Worm (Caenorhabditis elegans) whole organism, L2 larva: ENCODE data around the gene egg-3.

Source experiments
- ZK546.5 ChIP-seq: sonication (generic microtip); optimal IDR thresholded peaks from 2 replicates; lab custom pipeline; 2017; ENCODE audit warnings: missing biosample characterization, missing genetic modification characterization
- ama-1 ChIP-seq: fragments of 150-350 bp; optimal IDR thresholded peaks from 2 replicates; lab custom pipeline; 2018; ENCODE audit warnings: inconsistent platforms
- egl-27 ChIP-seq: sonication (generic microtip); optimal IDR thresholded peaks from 3 replicates; lab custom pipeline; 2017; ENCODE audit warnings: missing biosample characterization, missing genetic modification reagents, missing genetic modification characterization
- elt-3 ChIP-seq: sonication (generic microtip); optimal IDR thresholded peaks from 2 replicates; lab custom pipeline; 2017; ENCODE audit warnings: missing biosample characterization, missing genetic modification characterization
- lin-13 ChIP-seq: fragments of 150-350 bp; optimal IDR thresholded peaks from 2 replicates; lab custom pipeline; 2014; ENCODE audit warnings: missing biosample characterization, missing genetic modification reagents, missing genetic modification characterization
- mab-5 ChIP-seq: fragments of 150-350 bp; optimal IDR thresholded peaks from 2 replicates; lab custom pipeline; 2014; ENCODE audit warnings: missing biosample characterization, missing genetic modification characterization
- nhr-129 ChIP-seq: fragments of 150-350 bp; optimal IDR thresholded peaks from 2 replicates; lab custom pipeline; 2014; ENCODE audit warnings: missing biosample characterization, missing genetic modification characterization
- unc-39 ChIP-seq: fragments of 150-350 bp; optimal IDR thresholded peaks from 2 replicates; lab custom pipeline; 2014; ENCODE audit warnings: missing biosample characterization, missing genetic modification characterization
- unc-62 ChIP-seq: fragments of 150-350 bp; optimal IDR thresholded peaks from 2 replicates; lab custom pipeline; 2014; ENCODE audit warnings: missing biosample characterization, missing genetic modification reagents, missing genetic modification characterization

DNA sequence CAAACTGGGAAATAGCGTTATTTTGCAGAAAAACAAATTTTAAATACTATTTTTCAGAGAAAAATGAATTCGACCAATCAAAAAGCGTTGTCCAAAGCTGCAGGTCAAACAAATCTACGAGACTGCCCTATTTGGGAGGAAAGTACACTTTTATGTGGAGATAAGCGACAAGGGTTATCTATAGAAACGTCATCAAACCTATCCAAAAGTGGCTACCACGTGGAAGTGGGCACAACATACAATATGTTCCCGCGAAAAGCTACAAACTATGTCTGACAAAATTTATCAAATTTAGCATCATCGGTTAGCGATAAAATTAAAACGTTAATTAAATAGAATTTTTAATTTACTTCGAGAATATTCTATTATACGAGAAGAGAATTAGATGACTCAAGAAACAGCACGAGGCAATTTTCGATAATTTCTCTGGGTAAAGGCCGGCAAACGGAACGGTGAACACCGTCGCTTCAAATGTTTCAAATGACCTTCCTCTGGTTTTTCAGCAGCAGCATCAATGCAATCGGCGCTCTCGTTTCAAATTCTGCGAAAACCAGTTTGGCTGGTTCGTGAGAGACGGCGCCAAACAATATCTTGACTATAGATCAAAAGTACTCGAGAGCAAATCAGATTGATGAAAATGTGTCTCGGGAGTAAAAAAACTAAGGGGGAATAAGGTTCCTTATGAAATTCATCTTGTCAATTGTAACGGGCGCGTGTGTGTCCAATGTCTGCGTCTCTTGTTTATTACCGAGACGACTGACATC is 22.3 kb downstream of the egg-3 start:
- TF ChIP-seq ZK546.5 (tag; lab: Kevin White, UChicago) (no peak), elt-3 (tag; lab: Kevin White, UChicago) (no peak), nhr-129 (no peak), unc-62 (GFP tag; lab: Kevin White, UChicago) (no peak), lin-13 (no peak), mab-5 (tag; lab: Kevin White, UChicago) (no peak), ama-1 (lab: Kevin White, UChicago) (no peak), egl-27 (tag; lab: Kevin White, UChicago) (no peak), unc-39 (no peak)
